Worm (Caenorhabditis elegans) whole organism, young adult: ENCODE measurements around the gene clpp-1.
A peak's percentile ranks its signal among the peaks of the same experiment; 100 is the strongest.
"Not testable (repeated sequence)": the region's sequence is repeated elsewhere in the genome, so short reads cannot be mapped to it uniquely, and the experiment has no call there.

Experiments
- B0035.1 ChIP-seq: sonication (generic microtip); optimal IDR thresholded peaks from 2 replicates; lab custom pipeline; 2016; ENCODE audit warnings: missing genetic modification characterization, mild to moderate bottlenecking, missing compliant biosample characterization, missing genotype, missing genetic modification reagents
- B0261.1 ChIP-seq: sonication (generic microtip); optimal IDR thresholded peaks from 2 replicates; lab custom pipeline; 2016; ENCODE audit warnings: mild to moderate bottlenecking, missing genetic modification characterization, moderate library complexity, missing compliant biosample characterization
- B0336.3 ChIP-seq: fragments of 200-800 bp; sonication (Bioruptor generic); IDR thresholded peaks from 2 replicates; pipeline ENCODE4 v1.3.6; 2022; ENCODE audit warnings: missing genetic modification characterization, missing compliant biosample characterization
- C17E4.6 ChIP-seq: fragments of 200-800 bp; sonication (Bioruptor generic); IDR thresholded peaks from 2 replicates; pipeline ENCODE4 v1.3.6; 2022; ENCODE audit warnings: missing genetic modification reagents, missing genetic modification characterization, missing compliant biosample characterization
- D2030.7 ChIP-seq: fragments of 200-800 bp; sonication (Bioruptor generic); IDR thresholded peaks from 2 replicates; pipeline ENCODE4 v1.3.6; 2022; ENCODE audit warnings: missing genetic modification reagents, missing genetic modification characterization, missing compliant biosample characterization
- F23B12.7 ChIP-seq: sonication (generic microtip); optimal IDR thresholded peaks from 2 replicates; lab custom pipeline; 2017; ENCODE audit warnings: missing genetic modification characterization, mild to moderate bottlenecking, missing compliant biosample characterization, antibody characterized with exemption, moderate library complexity; ENCODE audit not compliant: insufficient read depth
- F33H1.4 ChIP-seq: fragments of 200-800 bp; sonication (Bioruptor generic); IDR thresholded peaks from 2 replicates; pipeline ENCODE4 v1.3.6; 2022; ENCODE audit warnings: missing genetic modification reagents, missing genetic modification characterization, missing compliant biosample characterization
- F57C9.4 ChIP-seq: sonication (generic microtip); optimal IDR thresholded peaks from 2 replicates; lab custom pipeline; 2017; ENCODE audit warnings: mild to moderate bottlenecking, missing genetic modification characterization, missing compliant biosample characterization
- ama-1 ChIP-seq, 3 experiments: fragments of 150-350 bp in 1 of 3; sonication (generic microtip) in 2 of 3; optimal IDR thresholded peaks; 2 replicates each; lab custom pipeline; 2014 to 2018; ENCODE audit warnings: missing biosample characterization in 2 of 3, missing genetic modification characterization in 2 of 3, missing genetic modification reagents in 2 of 3
- attf-3 ChIP-seq: fragments of 200-800 bp; sonication (Bioruptor generic); conservative IDR thresholded peaks from 2 replicates; pipeline ENCODE4 v1.3.6; 2022; ENCODE audit warnings: missing genetic modification reagents, missing genetic modification characterization, missing compliant biosample characterization
- attf-5 ChIP-seq: fragments of 200-800 bp; sonication (Bioruptor generic); optimal IDR thresholded peaks from 2 replicates; lab custom pipeline; 2018; ENCODE audit warnings: mild to moderate bottlenecking, missing genetic modification characterization, missing compliant biosample characterization
- cebp-1 ChIP-seq, 2 experiments: fragments of 200-800 bp in 1 of 2; sonication (Bioruptor generic) in 1 of 2; sonication (generic microtip) in 1 of 2; IDR thresholded peaks in 1 of 2; optimal IDR thresholded peaks in 1 of 2; 2 replicates each; pipeline versions ENCODE4 v1.3.6 to Lab custom; 2017 to 2022; ENCODE audit warnings: missing compliant biosample characterization in 2 of 2, missing genetic modification characterization in 2 of 2, mild to moderate bottlenecking in 1 of 2, missing genetic modification reagents in 1 of 2, moderate library complexity in 1 of 2
- cebp-2 ChIP-seq: fragments of 200-800 bp; sonication (Bioruptor generic); IDR thresholded peaks from 2 replicates; pipeline ENCODE4 v1.3.6; 2022; ENCODE audit warnings: missing genetic modification characterization, missing compliant biosample characterization
- ceh-100 ChIP-seq: fragments of 200-800 bp; sonication (Bioruptor generic); IDR thresholded peaks from 2 replicates; pipeline ENCODE4 v1.3.6; 2022; ENCODE audit warnings: missing genetic modification reagents, missing genetic modification characterization, missing compliant biosample characterization
- ceh-27 ChIP-seq: fragments of 200-800 bp; sonication (Bioruptor generic); optimal IDR thresholded peaks from 2 replicates; lab custom pipeline; 2018; ENCODE audit warnings: mild to moderate bottlenecking, missing genetic modification characterization, moderate library complexity, missing compliant biosample characterization
- ceh-79 ChIP-seq: sonication (generic microtip); optimal IDR thresholded peaks from 2 replicates; lab custom pipeline; 2017; ENCODE audit warnings: mild to moderate bottlenecking, missing genetic modification characterization, missing compliant biosample characterization
- ceh-91 ChIP-seq: fragments of 200-800 bp; sonication (Bioruptor generic); IDR thresholded peaks from 2 replicates; pipeline ENCODE4 v1.3.6; 2022; ENCODE audit warnings: missing genetic modification reagents, missing genetic modification characterization, missing compliant biosample characterization
- dox-1 ChIP-seq: fragments of 200-800 bp; sonication (Bioruptor generic); IDR thresholded peaks from 2 replicates; pipeline ENCODE4 v1.3.6; 2022; ENCODE audit warnings: missing genetic modification reagents, missing genetic modification characterization, missing compliant biosample characterization
- dpff-1 ChIP-seq: sonication (generic microtip); optimal IDR thresholded peaks from 2 replicates; lab custom pipeline; 2017; ENCODE audit warnings: mild to moderate bottlenecking, missing genetic modification characterization, missing compliant biosample characterization
- egl-44 ChIP-seq: fragments of 200-800 bp; sonication (Bioruptor generic); IDR thresholded peaks from 2 replicates; pipeline ENCODE4 v1.3.6; 2022; ENCODE audit warnings: missing genetic modification reagents, missing genetic modification characterization, missing compliant biosample characterization
- egrh-3 ChIP-seq: fragments of 200-800 bp; sonication (Bioruptor generic); IDR thresholded peaks from 2 replicates; pipeline ENCODE4 v1.3.6; 2022; ENCODE audit warnings: missing genetic modification reagents, missing genetic modification characterization, missing compliant biosample characterization
- ekl-4 ChIP-seq: fragments of 200-800 bp; sonication (Bioruptor generic); IDR thresholded peaks from 2 replicates; pipeline ENCODE4 v1.3.6; 2022; ENCODE audit warnings: missing genetic modification reagents, missing genetic modification characterization, missing compliant biosample characterization
- him-1 ChIP-seq: sonication (generic microtip); optimal IDR thresholded peaks from 2 replicates; lab custom pipeline; 2016; ENCODE audit warnings: missing genotype, missing genetic modification reagents, missing genetic modification characterization, missing compliant biosample characterization
- hlh-26 ChIP-seq: fragments of 200-800 bp; sonication (Bioruptor generic); conservative IDR thresholded peaks from 2 replicates; pipeline ENCODE4 v1.3.6; 2022; ENCODE audit warnings: missing genetic modification reagents, missing genetic modification characterization, missing compliant biosample characterization
- hmg-1.2 ChIP-seq: fragments of 200-800 bp; sonication (Bioruptor generic); IDR thresholded peaks from 2 replicates; pipeline ENCODE4 v1.3.6; 2022; ENCODE audit warnings: missing genetic modification reagents, missing genetic modification characterization, missing compliant biosample characterization
- lin-26 ChIP-seq: fragments of 200-800 bp; sonication (Bioruptor generic); IDR thresholded peaks from 2 replicates; pipeline ENCODE4 v1.3.6; 2022; ENCODE audit warnings: missing genetic modification reagents, missing genetic modification characterization, missing compliant biosample characterization
- lsl-1 ChIP-seq: fragments of 200-800 bp; sonication (Bioruptor generic); optimal IDR thresholded peaks from 2 replicates; lab custom pipeline; 2018; ENCODE audit warnings: mild to moderate bottlenecking, missing genetic modification characterization, moderate library complexity, missing compliant biosample characterization
- madf-6 ChIP-seq: fragments of 200-800 bp; sonication (Bioruptor generic); IDR thresholded peaks from 2 replicates; pipeline ENCODE4 v1.3.6; 2022; ENCODE audit warnings: missing genetic modification reagents, missing genetic modification characterization, missing compliant biosample characterization
- mcd-1 ChIP-seq: fragments of 200-800 bp; sonication (Bioruptor generic); IDR thresholded peaks from 2 replicates; pipeline ENCODE4 v1.3.6; 2022; ENCODE audit warnings: missing genetic modification reagents, missing genetic modification characterization, missing compliant biosample characterization
- nfyb-1 ChIP-seq: fragments of 200-800 bp; sonication (Bioruptor generic); IDR thresholded peaks from 2 replicates; pipeline ENCODE4 v1.3.6; 2022; ENCODE audit warnings: missing genetic modification reagents, missing genetic modification characterization, missing compliant biosample characterization
- nhr-120 ChIP-seq: fragments of 200-800 bp; sonication (Bioruptor generic); IDR thresholded peaks from 2 replicates; pipeline ENCODE4 v1.3.6; 2022; ENCODE audit warnings: missing genetic modification characterization, missing compliant biosample characterization
- nhr-80 ChIP-seq: sonication (generic microtip); optimal IDR thresholded peaks from 2 replicates; lab custom pipeline; 2016; ENCODE audit warnings: missing genetic modification characterization, missing compliant biosample characterization
- nhr-90 ChIP-seq: sonication (generic microtip); optimal IDR thresholded peaks from 2 replicates; lab custom pipeline; 2016; ENCODE audit warnings: missing genotype, mild to moderate bottlenecking, missing genetic modification characterization, missing compliant biosample characterization
- pbrm-1 ChIP-seq: fragments of 200-800 bp; sonication (Bioruptor generic); IDR thresholded peaks from 2 replicates; pipeline ENCODE4 v1.3.6; 2022; ENCODE audit warnings: missing genetic modification reagents, missing genetic modification characterization, missing compliant biosample characterization
- rpc-1 ChIP-seq, 2 experiments: fragments of 150-350 bp in 1 of 2; sonication (generic microtip) in 1 of 2; optimal IDR thresholded peaks; 2 replicates each; lab custom pipeline; 2014 to 2018; ENCODE audit warnings: missing biosample characterization in 1 of 2, missing genetic modification characterization in 1 of 2, missing genetic modification reagents in 1 of 2, missing genotype in 1 of 2
- tbp1 ChIP-seq: fragments of 200-800 bp; sonication (Bioruptor generic); optimal IDR thresholded peaks from 2 replicates; lab custom pipeline; 2018; ENCODE audit warnings: mild to moderate bottlenecking, missing genetic modification characterization, missing compliant biosample characterization
- tbx-9 ChIP-seq: sonication (generic microtip); optimal IDR thresholded peaks from 2 replicates; lab custom pipeline; 2016; ENCODE audit warnings: borderline replicate concordance, missing genetic modification characterization, inconsistent platforms, missing compliant biosample characterization
- tlf-1 ChIP-seq: fragments of 200-800 bp; sonication (Bioruptor generic); optimal IDR thresholded peaks from 2 replicates; lab custom pipeline; 2018; ENCODE audit warnings: mild to moderate bottlenecking, missing genetic modification characterization, missing compliant biosample characterization
- ztf-18 ChIP-seq: sonication (generic microtip); optimal IDR thresholded peaks from 2 replicates; lab custom pipeline; 2016; ENCODE audit warnings: missing genotype, mild to moderate bottlenecking, missing genetic modification characterization, missing compliant biosample characterization
- ztf-26 ChIP-seq: sonication (generic microtip); optimal IDR thresholded peaks from 2 replicates; lab custom pipeline; 2017; ENCODE audit warnings: missing genetic modification characterization, missing compliant biosample characterization
- ztf-28 ChIP-seq: fragments of 200-800 bp; sonication (Bioruptor generic); IDR thresholded peaks from 2 replicates; pipeline ENCODE4 v1.3.6; 2022; ENCODE audit warnings: missing genetic modification reagents, missing genetic modification characterization, missing compliant biosample characterization

clpp-1 gene

ce11 chrII:10303663-10304115 is 1.0 kb upstream of the clpp-1 start, which contains the start of gene vha-9 (continued):
- TF ChIP-seq mcd-1 (peak; percentile 59), attf-5 (GFP tag; lab: Kevin White, UChicago) (peak; percentile 45), ztf-26 (tag; lab: Kevin White, UChicago) (no peak), ztf-28 (GFP tag; lab: Robert Waterston, UW) (no peak), ceh-100 (GFP tag; lab: Robert Waterston, UW) (peak; percentile 70), ceh-27 (GFP tag; lab: Kevin White, UChicago) (peak; percentile 33), tlf-1 (peak; percentile 19), nhr-80 (tag; lab: Kevin White, UChicago) (peak; percentile 32), rpc-1 (optimal IDR thresholded peaks at IDR 0.05; lab: Kevin White, UChicago) (peak; percentile 33), rpc-1 (tag; optimal IDR thresholded peaks at IDR 0.05; lab: Kevin White, UChicago) (no peak), B0336.3 (GFP tag; lab: Robert Waterston, UW) (no peak), tbp1 (GFP tag; lab: Kevin White, UChicago) (peak; percentile 61), nfyb-1 (GFP tag; lab: Robert Waterston, UW) (peak; percentile 46; the same call in 1 of the 2 replicates), D2030.7 (GFP tag; lab: Robert Waterston, UW) (peak; percentile 51; the same call in 1 of the 2 replicates), pbrm-1 (GFP tag; lab: Robert Waterston, UW) (peak; percentile 40; the same call in 1 of the 2 replicates)
- TF ChIP-seq, all 124 proteins: peak for 22

ce11 chrII:10302141-10302574 is 484 bp downstream of the clpp-1 start:
- TF ChIP-seq rpc-1 (optimal IDR thresholded peaks at IDR 0.05; lab: Kevin White, UChicago) (peak; percentile 52), rpc-1 (tag; optimal IDR thresholded peaks at IDR 0.05; lab: Kevin White, UChicago) (peak; percentile 72), F33H1.4 (GFP tag; lab: Robert Waterston, UW) (peak; percentile 26; the same call in 1 of the 2 replicates), madf-6 (GFP tag; lab: Robert Waterston, UW) (peak; percentile 59), C17E4.6 (GFP tag; lab: Robert Waterston, UW) (0 out of 2 replicates have a peak, but pooled peaks have one; percentile 5), lin-26 (GFP tag; lab: Robert Waterston, UW) (peak; percentile 73; the same call in 1 of the 2 replicates), tbp1 (GFP tag; lab: Kevin White, UChicago) (peak; percentile 83), B0261.1 (tag; lab: Kevin White, UChicago) (peak; percentile 58), dox-1 (GFP tag; lab: Robert Waterston, UW) (peak; percentile 13; the same call in 1 of the 2 replicates), egrh-3 (peak; percentile 41), cebp-1 (tag; optimal IDR thresholded peaks at IDR 0.05; lab: Kevin White, UChicago) (peak; percentile 1), attf-3 (0 out of 2 replicates have a peak, but pooled peaks have one; percentile 19), nhr-90 (peak; percentile 30), ztf-18 (tag; lab: Kevin White, UChicago) (peak; percentile 14), pbrm-1 (GFP tag; lab: Robert Waterston, UW) (peak; percentile 34; the same call in 1 of the 2 replicates), ceh-91 (GFP tag; lab: Robert Waterston, UW) (0 out of 2 replicates have a peak, but pooled peaks have one; percentile 31), hmg-1.2 (GFP tag; lab: Robert Waterston, UW) (peak; percentile 34; the same call in 1 of the 2 replicates), cebp-2 (GFP tag; lab: Robert Waterston, UW) (0 out of 2 replicates have a peak, but pooled peaks have one; percentile 61), D2030.7 (GFP tag; lab: Robert Waterston, UW) (peak; percentile 33; the same call in 1 of the 2 replicates), egl-44 (GFP tag; lab: Robert Waterston, UW) (peak; percentile 26; the same call in 1 of the 2 replicates), ekl-4 (0 out of 2 replicates have a peak, but pooled peaks have one; percentile 16)
- TF ChIP-seq cebp-1 (GFP tag; IDR thresholded peaks at IDR 0.05; lab: Robert Waterston, UW): not testable (repeated sequence)
- TF ChIP-seq, all 124 proteins: peak for 20; not testable (repeated sequence) for 104

DNA sequence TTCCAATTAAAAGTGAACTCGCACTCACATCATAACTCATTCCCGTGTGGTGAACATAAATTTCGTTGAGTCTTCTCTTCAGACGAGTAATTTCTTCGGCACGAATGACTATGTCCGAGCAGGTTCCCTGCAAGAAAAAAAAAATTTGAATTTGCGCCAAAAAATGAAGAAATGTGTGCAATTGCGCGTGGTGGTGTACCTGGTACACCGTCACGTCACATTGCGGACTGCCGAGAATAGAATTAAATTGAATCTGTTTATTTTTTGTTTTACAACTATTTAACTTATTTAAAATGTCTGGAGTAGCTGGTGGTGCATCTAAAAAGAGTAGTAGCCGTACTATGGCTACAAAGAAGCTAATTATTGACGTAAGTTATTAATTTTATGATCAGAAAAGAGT is 1.7 kb downstream of the clpp-1 start, which contains the start of gene mdt-22:
Gene mdt-22 (plus strand): TSS at position 263 of the 400 bp plus-strand sequence.
- TF ChIP-seq C17E4.6 (GFP tag; lab: Robert Waterston, UW) (peak; percentile 73), nhr-120 (GFP tag; lab: Robert Waterston, UW) (no peak), attf-3 (peak; percentile 55; the same call in 1 of the 2 replicates), dpff-1 (tag; lab: Kevin White, UChicago) (no peak), nfyb-1 (GFP tag; lab: Robert Waterston, UW) (peak; percentile 86), ceh-79 (tag; lab: Kevin White, UChicago) (no peak), lin-26 (GFP tag; lab: Robert Waterston, UW) (peak; percentile 63), lsl-1 (GFP tag; lab: Kevin White, UChicago) (peak; percentile 64), tbx-9 (tag; lab: Kevin White, UChicago) (no peak), cebp-1 (GFP tag; IDR thresholded peaks at IDR 0.05; lab: Robert Waterston, UW) (peak; percentile 34; the same call in 1 of the 2 replicates), cebp-1 (tag; optimal IDR thresholded peaks at IDR 0.05; lab: Kevin White, UChicago) (peak; percentile 74), hlh-26 (GFP tag; lab: Robert Waterston, UW) (no peak), ztf-28 (GFP tag; lab: Robert Waterston, UW) (no peak), ama-1 (optimal IDR thresholded peaks at IDR 0.05; lab: Kevin White, UChicago) (peak; percentile 22), ama-1 (GFP tag; optimal IDR thresholded peaks at IDR 0.05; lab: Kevin White, UChicago) (peak in 1 of 2 experiments; percentile 39), F23B12.7 (tag; lab: Kevin White, UChicago) (peak; percentile 42), B0035.1 (tag; lab: Kevin White, UChicago) (no peak), F57C9.4 (tag; lab: Kevin White, UChicago) (no peak), him-1 (tag; lab: Kevin White, UChicago) (peak; percentile 74), F33H1.4 (GFP tag; lab: Robert Waterston, UW) (peak; percentile 60)
